Worm (Caenorhabditis elegans): Measurements from ENCODE around the gene snt-6.

snt-6 gene

DNA sequence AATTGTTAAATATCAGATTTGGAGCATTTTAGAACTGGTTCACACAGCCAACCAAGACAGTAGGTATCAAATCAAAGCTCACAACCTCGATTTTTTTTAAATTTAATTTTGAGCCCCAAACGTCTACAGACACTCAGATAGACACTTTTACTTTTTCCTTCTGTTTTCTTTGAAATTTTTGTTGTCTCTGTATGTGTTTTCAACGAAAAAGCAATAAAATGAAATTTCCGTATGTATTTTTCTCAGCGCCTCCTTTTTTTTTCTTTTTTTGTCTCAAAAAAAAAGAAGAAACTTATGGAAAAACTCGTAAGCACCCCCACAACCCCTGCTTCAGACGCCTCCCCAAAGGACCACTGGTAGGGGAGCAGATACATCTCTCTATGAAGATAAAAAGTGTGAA is 23.8 kb upstream of the snt-6 start:
- TF ChIP-seq ztf-29 (GFP tag; IDR thresholded peaks at IDR 0.05) (no peak), ztf-23 (GFP tag; IDR thresholded peaks at IDR 0.05) (no peak), med-1 (GFP tag; optimal IDR thresholded peaks at IDR 0.05; ENCODE audit: insufficient read depth) (no peak), tab-1 (GFP tag; IDR thresholded peaks at IDR 0.05) (no peak), ref-1 (GFP tag; conservative IDR thresholded peaks at IDR 0.05) (no peak), flt-1 (GFP tag; IDR thresholded peaks at IDR 0.05) (no peak), T22C8.4 (GFP tag; IDR thresholded peaks at IDR 0.05) (no peak), klf-2 (GFP tag; conservative IDR thresholded peaks at IDR 0.05) (no peak), cog-1 (tag; optimal IDR thresholded peaks at IDR 0.05) (no peak)

DNA sequence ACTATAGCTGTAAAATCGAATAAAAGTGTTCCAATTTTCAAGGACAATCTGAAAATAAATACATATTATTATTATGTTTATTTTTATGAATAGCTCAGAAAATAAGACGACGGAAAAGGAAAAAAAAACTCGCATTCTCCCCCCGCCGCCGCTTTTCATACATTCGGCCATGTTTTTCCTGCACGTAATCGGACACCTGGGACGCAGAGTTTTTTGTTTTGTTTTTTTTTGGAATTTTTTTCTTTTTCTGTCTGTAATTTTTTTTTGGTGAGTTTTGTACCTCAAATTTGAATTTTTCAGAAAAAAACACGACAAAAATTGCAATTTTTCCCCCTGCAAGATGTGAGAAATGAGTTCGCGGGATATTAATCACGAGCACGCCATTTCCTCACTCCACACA is 20.2 kb upstream of the snt-6 start, which contains the start of gene C08G5.6:
C08G5.6 (plus strand) TSS at position 301 of the 400 bp plus-strand sequence.
- TF ChIP-seq med-1 (GFP tag; optimal IDR thresholded peaks at IDR 0.05; ENCODE audit: insufficient read depth) = no peak

DNA sequence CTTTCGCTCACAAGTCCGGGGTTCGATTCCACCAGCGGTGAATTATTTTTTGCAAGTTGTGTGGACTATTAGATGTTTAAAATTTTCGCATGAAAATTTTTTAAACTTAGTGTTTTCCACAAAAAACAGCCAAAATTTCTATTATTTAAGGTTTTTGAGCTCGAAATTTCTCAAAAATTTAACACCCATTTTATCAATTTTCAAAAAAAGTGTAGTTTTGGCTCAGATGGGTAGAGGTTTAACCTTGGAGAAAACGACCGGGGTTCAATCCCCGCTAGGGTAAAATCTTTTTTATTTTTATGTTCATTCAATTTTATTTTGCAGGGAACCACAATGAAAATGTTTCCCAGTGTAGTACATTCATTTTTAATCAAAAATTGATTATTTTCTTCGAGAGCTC is 19.2 kb upstream of the snt-6 start:
- no peak for TF ChIP-seq tab-1 (GFP tag; IDR thresholded peaks at IDR 0.05)
- TF ChIP-seq klf-2 (GFP tag; conservative IDR thresholded peaks at IDR 0.05) = no peak
- no peak for TF ChIP-seq cog-1 (tag; optimal IDR thresholded peaks at IDR 0.05)
- TF ChIP-seq ztf-29 (GFP tag; IDR thresholded peaks at IDR 0.05) = no peak
- TF ChIP-seq ref-1 (GFP tag; conservative IDR thresholded peaks at IDR 0.05) = no peak
- TF ChIP-seq ztf-23 (GFP tag; IDR thresholded peaks at IDR 0.05) = no peak
- no peak for TF ChIP-seq flt-1 (GFP tag; IDR thresholded peaks at IDR 0.05)
- TF ChIP-seq med-1 (GFP tag; optimal IDR thresholded peaks at IDR 0.05; ENCODE audit: insufficient read depth) = no peak

DNA sequence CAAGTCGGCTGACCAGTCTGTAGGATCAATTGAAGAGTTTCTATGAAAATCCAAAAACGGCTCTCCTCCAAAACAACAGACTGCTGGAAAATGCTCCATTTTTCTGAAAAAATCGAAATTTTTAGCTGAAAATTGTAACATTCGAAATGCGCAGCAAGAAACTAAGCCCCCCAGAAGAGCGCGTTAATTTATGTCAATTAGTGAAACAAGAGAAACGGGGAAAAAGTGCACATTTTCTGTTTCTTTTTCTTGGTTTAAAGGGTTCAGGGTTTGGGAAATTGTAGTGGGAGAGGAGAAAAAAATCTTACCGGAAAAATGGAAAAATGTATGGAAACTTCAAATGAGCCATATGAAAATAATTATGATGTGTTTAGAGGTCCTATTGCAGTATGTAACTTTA is 15.2 kb upstream of the snt-6 start, which contains the start of gene C08G5.7:
C08G5.7 (minus strand) TSS at position 101 of the 400 bp plus-strand sequence.
- TF ChIP-seq flt-1 (GFP tag; IDR thresholded peaks at IDR 0.05) (no peak), ztf-23 (GFP tag; IDR thresholded peaks at IDR 0.05) (no peak), ref-1 (GFP tag; conservative IDR thresholded peaks at IDR 0.05) (no peak), T22C8.4 (GFP tag; IDR thresholded peaks at IDR 0.05) (no peak), klf-2 (GFP tag; conservative IDR thresholded peaks at IDR 0.05) (no peak), cog-1 (tag; optimal IDR thresholded peaks at IDR 0.05) (no peak), ztf-29 (GFP tag; IDR thresholded peaks at IDR 0.05) (no peak), tab-1 (GFP tag; IDR thresholded peaks at IDR 0.05) (no peak), med-1 (GFP tag; optimal IDR thresholded peaks at IDR 0.05; ENCODE audit: insufficient read depth) (no peak)

DNA sequence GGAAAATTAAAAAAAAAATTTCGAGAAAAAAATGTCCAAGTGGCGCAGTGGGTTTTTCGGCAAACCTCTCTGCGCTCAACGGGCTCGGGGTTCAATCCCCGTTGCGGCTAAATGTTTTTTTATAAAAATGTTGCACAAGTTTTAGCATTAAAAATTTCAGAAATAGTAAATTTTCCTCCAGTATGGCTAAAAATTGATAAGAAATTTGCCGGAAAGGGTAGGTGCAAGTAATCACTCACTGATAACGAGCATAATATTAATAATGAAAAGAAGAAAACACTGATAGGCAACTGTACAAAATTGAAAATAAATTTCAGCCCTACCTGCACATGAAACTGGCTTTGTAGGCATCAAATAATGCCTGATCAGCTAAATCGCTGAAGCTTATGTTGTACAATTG is 14.4 kb upstream of the snt-6 start:
- TF ChIP-seq ref-1 (GFP tag; conservative IDR thresholded peaks at IDR 0.05) = no peak
- no peak for TF ChIP-seq cog-1 (tag; optimal IDR thresholded peaks at IDR 0.05)
- TF ChIP-seq ztf-29 (GFP tag; IDR thresholded peaks at IDR 0.05) = no peak
- TF ChIP-seq T22C8.4 (GFP tag; IDR thresholded peaks at IDR 0.05) = no peak
- TF ChIP-seq flt-1 (GFP tag; IDR thresholded peaks at IDR 0.05) = no peak
- no peak for TF ChIP-seq med-1 (GFP tag; optimal IDR thresholded peaks at IDR 0.05; ENCODE audit: insufficient read depth)
- TF ChIP-seq ztf-23 (GFP tag; IDR thresholded peaks at IDR 0.05) = no peak
- no peak for TF ChIP-seq tab-1 (GFP tag; IDR thresholded peaks at IDR 0.05)
- TF ChIP-seq klf-2 (GFP tag; conservative IDR thresholded peaks at IDR 0.05) = no peak

DNA sequence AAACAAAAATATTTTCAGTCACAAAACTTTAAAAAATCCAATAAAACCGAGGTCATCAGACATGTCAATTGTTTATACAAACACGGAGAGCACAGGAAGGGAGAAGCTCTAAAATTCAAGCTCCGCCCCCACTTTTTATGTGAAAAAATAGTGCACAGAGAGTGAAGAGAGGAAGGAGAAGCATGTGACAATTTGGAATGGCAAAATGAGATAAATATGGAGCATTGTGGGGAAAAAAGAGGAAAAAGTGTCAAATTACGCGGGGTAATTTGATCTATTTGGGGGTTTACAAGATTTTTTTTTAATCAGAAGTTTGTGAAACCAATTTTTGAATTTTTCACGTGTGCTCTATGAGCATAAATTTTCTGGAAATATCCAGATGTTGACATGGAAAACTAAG is 12.9 kb upstream of the snt-6 start:
- TF ChIP-seq ref-1 (GFP tag; conservative IDR thresholded peaks at IDR 0.05) = no peak
- no peak for TF ChIP-seq ztf-29 (GFP tag; IDR thresholded peaks at IDR 0.05)
- TF ChIP-seq tab-1 (GFP tag; IDR thresholded peaks at IDR 0.05) = no peak
- no peak for TF ChIP-seq cog-1 (tag; optimal IDR thresholded peaks at IDR 0.05)
- TF ChIP-seq klf-2 (GFP tag; conservative IDR thresholded peaks at IDR 0.05) = no peak
- TF ChIP-seq flt-1 (GFP tag; IDR thresholded peaks at IDR 0.05) = no peak
- TF ChIP-seq med-1 (GFP tag; optimal IDR thresholded peaks at IDR 0.05; ENCODE audit: insufficient read depth) = no peak
- no peak for TF ChIP-seq T22C8.4 (GFP tag; IDR thresholded peaks at IDR 0.05)
- no peak for TF ChIP-seq ztf-23 (GFP tag; IDR thresholded peaks at IDR 0.05)

DNA sequence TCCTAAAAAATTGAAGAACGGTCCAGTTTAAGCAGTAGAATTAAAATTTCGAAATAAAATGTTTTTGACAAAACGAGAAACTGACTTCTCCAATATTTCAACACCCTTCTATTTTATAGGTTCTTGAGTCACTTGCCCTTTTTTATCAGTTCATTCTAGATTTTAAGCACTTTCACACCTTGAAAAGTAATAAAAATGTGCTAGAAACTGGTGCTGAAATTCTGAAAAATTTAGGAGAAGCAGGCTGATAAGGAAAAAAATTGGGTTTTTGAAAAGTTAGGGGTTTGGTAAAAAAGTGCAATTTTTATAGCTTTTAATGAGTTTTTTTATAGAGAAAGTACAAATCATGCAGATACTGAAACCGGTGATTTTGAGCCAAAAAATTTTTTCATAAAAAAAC is 10.3 kb upstream of the snt-6 start:
- TF ChIP-seq cog-1 (tag; optimal IDR thresholded peaks at IDR 0.05) (no peak), flt-1 (GFP tag; IDR thresholded peaks at IDR 0.05) (no peak), ztf-23 (GFP tag; IDR thresholded peaks at IDR 0.05) (no peak), med-1 (GFP tag; optimal IDR thresholded peaks at IDR 0.05; ENCODE audit: insufficient read depth) (no peak), ref-1 (GFP tag; conservative IDR thresholded peaks at IDR 0.05) (no peak), ztf-29 (GFP tag; IDR thresholded peaks at IDR 0.05) (no peak), T22C8.4 (GFP tag; IDR thresholded peaks at IDR 0.05) (no peak), tab-1 (GFP tag; IDR thresholded peaks at IDR 0.05) (no peak), klf-2 (GFP tag; conservative IDR thresholded peaks at IDR 0.05) (no peak)

DNA sequence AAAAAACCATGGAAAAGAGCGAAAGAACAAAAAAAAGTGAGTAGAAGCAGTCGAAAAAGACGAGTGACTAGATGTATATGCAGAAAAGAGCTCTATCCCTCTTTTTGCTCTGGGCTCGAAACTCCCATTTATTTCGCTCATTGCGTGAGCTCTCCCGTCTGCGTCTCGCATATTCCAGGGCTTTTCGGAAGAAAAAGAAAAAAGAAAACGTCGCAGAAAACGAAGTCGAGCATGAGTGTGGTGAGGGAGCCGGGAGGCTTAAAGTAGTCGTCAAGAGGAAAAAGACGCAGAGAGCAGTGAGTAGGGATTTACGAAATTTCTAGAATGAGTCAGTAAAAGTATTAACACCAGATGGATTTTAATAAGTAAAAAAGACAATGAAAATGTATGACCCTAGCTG is 9.8 kb upstream of the snt-6 start:
- no peak for TF ChIP-seq ztf-23 (GFP tag; IDR thresholded peaks at IDR 0.05)
- TF ChIP-seq cog-1 (tag; optimal IDR thresholded peaks at IDR 0.05) = no peak
- TF ChIP-seq tab-1 (GFP tag; IDR thresholded peaks at IDR 0.05) = no peak
- no peak for TF ChIP-seq klf-2 (GFP tag; conservative IDR thresholded peaks at IDR 0.05)
- no peak for TF ChIP-seq T22C8.4 (GFP tag; IDR thresholded peaks at IDR 0.05)
- TF ChIP-seq ref-1 (GFP tag; conservative IDR thresholded peaks at IDR 0.05) = no peak
- no peak for TF ChIP-seq ztf-29 (GFP tag; IDR thresholded peaks at IDR 0.05)
- no peak for TF ChIP-seq med-1 (GFP tag; optimal IDR thresholded peaks at IDR 0.05; ENCODE audit: insufficient read depth)
- TF ChIP-seq flt-1 (GFP tag; IDR thresholded peaks at IDR 0.05) = no peak

DNA sequence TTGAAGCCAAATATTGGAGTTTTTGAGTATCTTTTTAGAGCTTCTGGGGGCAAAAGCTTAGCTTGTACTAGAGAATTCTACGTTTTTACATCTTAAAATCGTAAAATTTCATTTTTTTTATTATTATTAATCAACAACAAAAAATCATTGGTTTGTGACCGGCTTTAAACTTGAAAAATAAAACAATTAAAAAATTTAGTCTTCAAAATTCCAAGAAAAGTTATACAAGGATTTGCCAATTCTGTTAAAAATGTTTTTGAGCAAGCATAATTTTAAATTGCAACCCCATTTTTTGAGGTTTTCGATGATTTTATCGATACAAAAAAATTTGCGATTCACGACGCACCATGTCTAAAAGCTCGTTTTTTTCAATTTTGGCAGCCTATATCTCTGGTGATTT is 7.2 kb upstream of the snt-6 start:
- TF ChIP-seq cog-1 (tag; optimal IDR thresholded peaks at IDR 0.05) (no peak), T22C8.4 (GFP tag; IDR thresholded peaks at IDR 0.05) (no peak), tab-1 (GFP tag; IDR thresholded peaks at IDR 0.05) (no peak), ztf-23 (GFP tag; IDR thresholded peaks at IDR 0.05) (no peak), ref-1 (GFP tag; conservative IDR thresholded peaks at IDR 0.05) (no peak), klf-2 (GFP tag; conservative IDR thresholded peaks at IDR 0.05) (no peak), flt-1 (GFP tag; IDR thresholded peaks at IDR 0.05) (no peak)

DNA sequence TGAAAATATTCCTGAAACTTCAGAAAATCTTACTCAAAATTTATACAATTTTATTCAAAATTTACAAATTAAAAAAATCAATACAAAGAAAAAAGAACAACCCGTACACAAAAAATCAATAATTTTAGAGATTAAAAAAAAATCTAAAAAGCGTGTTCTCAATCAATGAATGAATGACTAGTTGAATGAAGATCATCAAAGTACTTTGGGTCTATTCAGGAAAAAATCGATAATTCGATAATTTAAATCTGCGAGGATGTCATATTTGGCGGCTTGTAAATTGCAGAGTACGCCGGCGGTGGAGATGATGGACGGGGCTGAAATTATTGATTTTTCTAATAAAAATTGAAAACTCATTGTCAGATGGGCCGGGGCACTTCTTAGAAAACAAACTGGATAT is 6.1 kb upstream of the snt-6 start:
- TF ChIP-seq klf-2 (GFP tag; conservative IDR thresholded peaks at IDR 0.05) (no peak), T22C8.4 (GFP tag; IDR thresholded peaks at IDR 0.05) (peak; percentile 65)

Measured in whole organism, midembryonic.